Worm (Caenorhabditis elegans) whole organism, early embryonic: ENCODE data around the gene Y57G11B.2.

Experiments used
- aly-1 ChIP-seq: sonication (generic microtip); optimal IDR thresholded peaks from 2 replicates; lab custom pipeline; 2016; ENCODE audit warnings: missing genetic modification characterization, missing compliant biosample characterization
- ama-1 ChIP-seq: fragments of 150-350 bp; optimal IDR thresholded peaks from 2 replicates; lab custom pipeline; 2014
- ceh-13 ChIP-seq: fragments of 200-800 bp; sonication (Bioruptor generic); optimal IDR thresholded peaks from 2 replicates; lab custom pipeline; 2018; ENCODE audit warnings: mild to moderate bottlenecking, missing genetic modification characterization, missing compliant biosample characterization
- flt-1 ChIP-seq: fragments of 200-800 bp; sonication (Bioruptor generic); IDR thresholded peaks from 2 replicates; pipeline ENCODE4 v1.3.6; 2022; ENCODE audit warnings: missing genetic modification characterization, missing compliant biosample characterization
- hmbx-1 ChIP-seq: sonication (generic microtip); optimal IDR thresholded peaks from 2 replicates; lab custom pipeline; 2016; ENCODE audit warnings: mild to moderate bottlenecking, missing genetic modification characterization, missing compliant biosample characterization
- scrt-1 ChIP-seq: fragments of 200-800 bp; sonication (Bioruptor generic); IDR thresholded peaks from 2 replicates; pipeline ENCODE4 v1.3.6; 2022; ENCODE audit warnings: missing genetic modification characterization, missing compliant biosample characterization
- sea-1 ChIP-seq: fragments of 200-800 bp; sonication (Bioruptor generic); conservative IDR thresholded peaks from 2 replicates; pipeline ENCODE4 v1.3.6; 2022; ENCODE audit warnings: missing genetic modification characterization, missing compliant biosample characterization

ce11 chrIV:14562649-14563268 is 2.4 kb upstream of the Y57G11B.2 start:
- TF ChIP-seq ceh-13 (no peak), scrt-1 (GFP tag; lab: Robert Waterston, UW) (no peak), aly-1 (no peak), sea-1 (GFP tag; lab: Robert Waterston, UW) (no peak), hmbx-1 (tag; lab: Kevin White, UChicago) (no peak), ama-1 (lab: Kevin White, UChicago) (no peak), flt-1 (GFP tag; lab: Robert Waterston, UW) (no peak)
